Fruit fly (Drosophila melanogaster): ENCODE data around the gene CG18809.

Gene CG18809

DNA sequence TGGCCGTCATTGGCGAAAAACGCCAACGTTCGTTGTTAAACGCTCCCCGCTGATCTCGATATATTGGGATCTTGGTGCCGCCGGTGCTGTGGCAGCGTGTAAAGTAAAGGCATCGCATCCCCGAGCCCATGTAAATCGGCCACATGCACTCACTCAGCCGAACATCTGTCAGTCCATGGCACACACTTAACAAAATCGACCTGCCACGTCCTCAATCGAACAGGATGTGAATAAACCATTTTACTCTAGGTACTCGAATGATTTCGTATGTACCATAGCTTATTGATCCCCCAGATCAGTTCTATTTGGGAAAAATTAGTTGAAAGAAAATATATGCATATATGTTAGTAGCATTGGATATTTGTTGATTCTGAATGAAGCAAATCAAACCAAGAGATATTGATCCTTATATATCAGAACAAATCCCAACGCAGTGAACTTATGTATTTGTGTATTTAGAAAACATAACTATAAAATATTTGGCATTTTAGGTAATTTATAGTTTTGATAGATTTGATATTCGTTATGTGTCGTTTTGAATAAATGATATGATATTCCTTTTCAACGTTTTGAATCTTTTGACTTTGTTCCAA lies 27.7 kb downstream of the CG18809 start (continued):
- TF ChIP-seq CG14710 (tag; optimal IDR thresholded peaks at IDR 0.05) (peak; percentile 4), zf30C (GFP tag; optimal IDR thresholded peaks at IDR 0.05) (peak; percentile 71)

dm6 chrX:19714816-19715215 lies 29.3 kb downstream of the CG18809 start:
- peak; percentile 77 for TF ChIP-seq Deaf1 (tag; optimal IDR thresholded peaks at IDR 0.05)
- TF ChIP-seq grau (tag; optimal IDR thresholded peaks at IDR 0.05): peak; percentile 70
- peak; percentile 12 for TF ChIP-seq CG10543 (GFP tag; optimal IDR thresholded peaks at IDR 0.05)
- TF ChIP-seq wor (GFP tag; IDR thresholded peaks at IDR 0.05): no peak
- TF ChIP-seq CG12769 (tag; optimal IDR thresholded peaks at IDR 0.05): peak; percentile 39
- TF ChIP-seq Med (GFP tag): peak; percentile 52
- TF ChIP-seq kni (GFP tag; optimal IDR thresholded peaks at IDR 0.05): no peak

DNA sequence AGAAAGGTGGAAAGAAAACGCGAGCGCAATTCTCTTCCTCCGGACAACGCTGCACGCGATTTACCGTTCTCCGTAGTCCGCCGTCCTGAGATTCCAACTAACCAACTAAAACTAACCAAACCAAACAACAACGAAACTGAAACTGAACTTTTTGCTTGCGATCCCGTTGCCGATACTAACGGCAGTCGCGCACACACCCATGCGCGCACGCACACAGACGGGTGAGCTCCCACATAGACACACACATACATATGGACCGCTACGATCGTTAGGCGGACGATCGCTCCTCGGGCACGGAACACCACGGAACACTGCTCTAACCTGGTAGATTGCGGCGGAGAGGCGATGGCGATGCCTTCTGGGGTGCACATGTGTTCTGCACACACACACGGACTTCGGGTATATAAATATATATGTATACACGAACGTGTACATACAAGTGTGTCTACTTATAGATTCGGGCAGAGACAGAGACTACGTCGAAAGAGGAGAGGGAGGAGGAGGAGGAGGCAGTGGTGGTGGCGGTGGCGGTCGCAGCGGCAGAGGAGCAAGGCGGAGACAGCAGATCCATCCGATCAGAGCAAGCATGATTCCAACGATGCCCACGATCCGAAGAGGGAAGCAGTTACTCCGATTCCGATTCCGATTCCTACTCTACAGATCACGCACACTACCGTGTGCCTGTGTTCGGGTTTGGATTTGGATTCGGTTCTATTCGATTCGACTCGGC lies 31.1 kb downstream of the CG18809 start, which contains the start of gene meso18E:
TSS of gene meso18E (minus strand) at position 148 of the 730 bp plus-strand sequence.
- peak; percentile 97 for TF ChIP-seq Hr39 (optimal IDR thresholded peaks at IDR 0.05)
- TF ChIP-seq CG3407 (GFP tag; optimal IDR thresholded peaks at IDR 0.05): no peak
- peak; percentile 69 for TF ChIP-seq CG10543 (GFP tag; optimal IDR thresholded peaks at IDR 0.05)
- peak; percentile 86 for TF ChIP-seq CG12769 (tag; optimal IDR thresholded peaks at IDR 0.05)
- peak; percentile 91 for TF ChIP-seq crol (GFP tag; IDR thresholded peaks at IDR 0.05)
- peak in 1 of 2 experiments; percentile 1 for TF ChIP-seq Dfd (GFP tag; optimal IDR thresholded peaks at IDR 0.05)
- TF ChIP-seq CG8478 (optimal IDR thresholded peaks at IDR 0.05): peak; percentile 68
- no peak for TF ChIP-seq Hand (GFP tag; optimal IDR thresholded peaks at IDR 0.05)
- no peak for TF ChIP-seq Antp (GFP tag; optimal IDR thresholded peaks at IDR 0.05)
- TF ChIP-seq CG5180 (GFP tag; optimal IDR thresholded peaks at IDR 0.05): peak; percentile 18
- peak; percentile 95 for TF ChIP-seq Deaf1 (tag; optimal IDR thresholded peaks at IDR 0.05)
- peak; percentile 53 for TF ChIP-seq pfk (GFP tag; optimal IDR thresholded peaks at IDR 0.05)
- 0 out of 4 replicates have a peak, but pooled peaks have one; percentile 7 for TF ChIP-seq chinmo (GFP tag; IDR thresholded peaks at IDR 0.05; ENCODE audit: partially characterized antibody)
- no peak for TF ChIP-seq CG9437 (GFP tag; optimal IDR thresholded peaks at IDR 0.05)
- TF ChIP-seq CG32767 (GFP tag; IDR thresholded peaks at IDR 0.05): peak; percentile 19; the same call in 1 of the 2 replicates
- peak; percentile 85 for TF ChIP-seq cg (GFP tag; optimal IDR thresholded peaks at IDR 0.05)
- peak; percentile 91 for TF ChIP-seq twi (tag; optimal IDR thresholded peaks at IDR 0.05)
- peak; percentile 65 for TF ChIP-seq Adf1 (GFP tag; IDR thresholded peaks at IDR 0.05)
- TF ChIP-seq Trl (optimal IDR thresholded peaks at IDR 0.05): peak in 1 of 2 experiments; percentile 48
- TF ChIP-seq Trl (GFP tag; optimal IDR thresholded peaks at IDR 0.05): no peak
- TF ChIP-seq CG13894 (tag; optimal IDR thresholded peaks at IDR 0.05): no peak

DNA sequence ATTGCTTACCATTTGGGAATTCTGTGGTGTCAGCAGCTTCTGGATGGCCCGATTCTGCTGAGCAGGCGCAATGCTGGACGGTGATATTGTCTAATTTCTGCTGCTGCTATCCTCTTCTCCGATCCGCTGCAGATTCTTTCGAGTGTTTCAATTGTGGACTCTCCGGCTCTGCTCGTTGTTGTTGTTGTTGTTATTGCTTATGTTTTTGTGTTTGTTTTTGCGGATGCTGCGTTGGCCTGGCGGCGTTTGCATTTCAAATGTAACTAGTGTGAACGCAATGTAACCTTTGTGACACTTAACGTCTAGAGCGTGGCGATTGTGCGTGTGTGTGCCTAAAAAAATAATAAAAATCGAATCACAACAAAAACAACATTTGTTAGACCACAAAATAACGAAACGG lies 32.2 kb downstream of the CG18809 start:
- TF ChIP-seq CG1647 (GFP tag; optimal IDR thresholded peaks at IDR 0.05) (no peak), ssp (GFP tag; IDR thresholded peaks at IDR 0.05) (0 out of 2 replicates have a peak, but pooled peaks have one; percentile 25), CG30020 (tag; optimal IDR thresholded peaks at IDR 0.05) (peak; percentile 28), CG17802 (tag; optimal IDR thresholded peaks at IDR 0.05) (peak; percentile 52), CG6254 (GFP tag; optimal IDR thresholded peaks at IDR 0.05) (no peak), CG4360 (GFP tag; IDR thresholded peaks at IDR 0.05) (peak; percentile 83), CG10209 (GFP tag; optimal IDR thresholded peaks at IDR 0.05) (no peak)

Data from whole organism, embryonic.